Worm (Caenorhabditis elegans): ENCODE measurements around the gene memi-2.

memi-2 gene

ce11 chrIV:13356005-13356404 is 44.3 kb downstream of the memi-2 start (continued):
- no peak for TF ChIP-seq dpl-1 (GFP tag; optimal IDR thresholded peaks at IDR 0.05)
- no peak for TF ChIP-seq ceh-40 (GFP tag; IDR thresholded peaks at IDR 0.05)
- TF ChIP-seq nfyb-1 (GFP tag; IDR thresholded peaks at IDR 0.05), result no peak
- TF ChIP-seq lsl-1 (GFP tag; optimal IDR thresholded peaks at IDR 0.05), result peak; percentile 4
- no peak for TF ChIP-seq F57C9.4 (tag; optimal IDR thresholded peaks at IDR 0.05)
- TF ChIP-seq nfya-1 (tag; optimal IDR thresholded peaks at IDR 0.05; ENCODE audit: borderline replicate concordance, insufficient read depth), result no peak
- TF ChIP-seq snpc-1.1 (tag; optimal IDR thresholded peaks at IDR 0.05; ENCODE audit: insufficient read depth), result no peak
- no peak for TF ChIP-seq C17E4.6 (GFP tag; IDR thresholded peaks at IDR 0.05)
- TF ChIP-seq ceh-58 (GFP tag; IDR thresholded peaks at IDR 0.05), result 0 out of 2 replicates have a peak, but pooled peaks have one; percentile 30
- no peak for TF ChIP-seq nhr-80 (tag; optimal IDR thresholded peaks at IDR 0.05)
- TF ChIP-seq F49E8.2 (tag; optimal IDR thresholded peaks at IDR 0.05; ENCODE audit: insufficient read depth), result no peak
- no peak for TF ChIP-seq ccch-3 (GFP tag; optimal IDR thresholded peaks at IDR 0.05)
- TF ChIP-seq hrde-1 (tag; optimal IDR thresholded peaks at IDR 0.05; ENCODE audit: borderline replicate concordance), result peak; percentile 20
- TF ChIP-seq snpc-3.4 (tag; optimal IDR thresholded peaks at IDR 0.05), result no peak
- no peak for TF ChIP-seq sptf-2 (GFP tag; optimal IDR thresholded peaks at IDR 0.05)
- no peak for TF ChIP-seq B0035.1 (tag; optimal IDR thresholded peaks at IDR 0.05)
- TF ChIP-seq T26A5.8 (tag; optimal IDR thresholded peaks at IDR 0.05), result no peak
- TF ChIP-seq die-1 (tag; optimal IDR thresholded peaks at IDR 0.05), result no peak
- TF ChIP-seq snpc-4 (GFP tag; optimal IDR thresholded peaks at IDR 0.05), result no peak
- peak in 1 of 4 experiments; percentile 44 for TF ChIP-seq snpc-4 (tag; optimal IDR thresholded peaks at IDR 0.05)
- TF ChIP-seq hlh-26 (GFP tag; conservative IDR thresholded peaks at IDR 0.05), result no peak
- 0 out of 2 replicates have a peak, but pooled peaks have one; percentile 8 for TF ChIP-seq F33H1.4 (GFP tag; IDR thresholded peaks at IDR 0.05)
- TF ChIP-seq ceh-79 (tag; optimal IDR thresholded peaks at IDR 0.05), result no peak
- TF ChIP-seq F10E7.11 (tag; optimal IDR thresholded peaks at IDR 0.05), result no peak
- no peak for TF ChIP-seq zfh-2 (GFP tag; conservative IDR thresholded peaks at IDR 0.05)
- no peak for TF ChIP-seq Y79H2A.3 (GFP tag; conservative IDR thresholded peaks at IDR 0.05)
- TF ChIP-seq rcor-1 (GFP tag; IDR thresholded peaks at IDR 0.05), result peak; percentile 24; the same call in 1 of the 2 replicates
- no peak for TF ChIP-seq F57A8.1 (GFP tag; optimal IDR thresholded peaks at IDR 0.05)
- TF ChIP-seq madf-10 (tag; optimal IDR thresholded peaks at IDR 0.05), result no peak
- no peak for TF ChIP-seq ztf-28 (GFP tag; IDR thresholded peaks at IDR 0.05)
- TF ChIP-seq egrh-3 (GFP tag; IDR thresholded peaks at IDR 0.05), result no peak
- no peak for TF ChIP-seq Y67H2A.10 (GFP tag; conservative IDR thresholded peaks at IDR 0.05)
- TF ChIP-seq sea-2 (GFP tag; IDR thresholded peaks at IDR 0.05), result no peak
- TF ChIP-seq cebp-2 (GFP tag; IDR thresholded peaks at IDR 0.05), result peak; percentile 58; the same call in 1 of the 2 replicates
- peak; percentile 74 for TF ChIP-seq attf-6 (GFP tag; IDR thresholded peaks at IDR 0.05)
- TF ChIP-seq tbx-9 (tag; optimal IDR thresholded peaks at IDR 0.05; ENCODE audit: borderline replicate concordance), result no peak
- TF ChIP-seq atf-7 (tag; optimal IDR thresholded peaks at IDR 0.05), result no peak
- TF ChIP-seq F23B12.7 (tag; optimal IDR thresholded peaks at IDR 0.05; ENCODE audit: insufficient read depth), result no peak
- peak; percentile 58 for TF ChIP-seq him-1 (tag; optimal IDR thresholded peaks at IDR 0.05)
- no peak for TF ChIP-seq ceh-27 (GFP tag; optimal IDR thresholded peaks at IDR 0.05)
- TF ChIP-seq aptf-3 (GFP tag; IDR thresholded peaks at IDR 0.05), result no peak

Measured in whole organism, young adult.